Fruit fly (Drosophila melanogaster) whole organism: Measurements from ENCODE around the gene PIG-P.

Source experiments
- Dll ChIP-seq: fragments of >200 bp; optimal IDR thresholded peaks from 2 replicates; lab custom pipeline; 2017
- EcR ChIP-seq, 2 experiments: fragments of >200 bp; optimal IDR thresholded peaks; 2 replicates each; lab custom pipeline; 2017; ENCODE audit warnings: missing biosample characterization in 2 of 2, missing genetic modification characterization in 2 of 2, missing genetic modification reagents in 2 of 2
- psq ChIP-seq: fragments of >200 bp; optimal IDR thresholded peaks from 2 replicates; lab custom pipeline; 2017

- TF ChIP-seq EcR (GFP tag; optimal IDR thresholded peaks at IDR 0.05; lab: Kevin White, UChicago) (no peak), psq (lab: Kevin White, UChicago) (no peak), Dll (lab: Kevin White, UChicago) (no peak)
Measured at dm6 chr3R:26023252-26023651, 34.8 kb downstream of the PIG-P start.
